Fruit fly (Drosophila melanogaster): ENCODE data around the gene CG9555.

Gene CG9555

DNA sequence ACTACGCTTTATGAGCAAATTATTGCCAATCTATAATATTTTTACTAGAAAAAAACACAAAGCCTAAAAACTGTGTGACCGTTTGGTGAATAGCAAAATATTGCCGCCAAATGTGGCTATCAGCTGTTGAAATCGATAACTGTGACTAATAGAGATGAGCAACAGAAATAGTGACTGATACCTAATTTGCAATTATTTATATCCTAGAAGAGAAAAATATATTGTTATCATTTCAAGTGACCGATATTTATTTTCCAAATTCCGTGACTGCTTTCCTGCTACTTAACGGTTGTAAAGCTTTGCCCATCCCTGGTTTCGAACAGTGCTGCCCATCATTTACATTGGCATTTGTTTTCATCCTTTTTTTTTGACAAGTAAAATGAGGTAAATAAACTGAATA lies 5.8 kb downstream of the CG9555 start, which contains the start of the genes alien and CG18661 (continued):
- TF ChIP-seq CG12769 (tag; optimal IDR thresholded peaks at IDR 0.05) (peak; percentile 84), Usf (GFP tag; optimal IDR thresholded peaks at IDR 0.05) (peak; percentile 68), ERR (GFP tag; optimal IDR thresholded peaks at IDR 0.05) (peak; percentile 62), CG10274 (GFP tag; optimal IDR thresholded peaks at IDR 0.05) (no peak), gsb (GFP tag; IDR thresholded peaks at IDR 0.05) (peak; percentile 41; the same call in 1 of the 2 replicates), pfk (GFP tag; optimal IDR thresholded peaks at IDR 0.05) (no peak), CG30403 (GFP tag; optimal IDR thresholded peaks at IDR 0.05) (peak; percentile 87), Sox100B (GFP tag; optimal IDR thresholded peaks at IDR 0.05) (peak; percentile 49), CG12104 (GFP tag; optimal IDR thresholded peaks at IDR 0.05) (peak; percentile 43), CG1529 (GFP tag; optimal IDR thresholded peaks at IDR 0.05) (no peak), sr (GFP tag; IDR thresholded peaks at IDR 0.05) (peak; percentile 73; the same call in 1 of the 3 replicates), CG2116 (GFP tag; optimal IDR thresholded peaks at IDR 0.05) (peak; percentile 69), CG2712 (tag; optimal IDR thresholded peaks at IDR 0.05) (peak; percentile 70), CG12299 (tag; optimal IDR thresholded peaks at IDR 0.05) (peak; percentile 65), eve (GFP tag; optimal IDR thresholded peaks at IDR 0.05) (no peak), Gsc (GFP tag; IDR thresholded peaks at IDR 0.05) (peak; percentile 48; the same call in 1 of the 2 replicates), CG30431 (GFP tag; optimal IDR thresholded peaks at IDR 0.05) (peak; percentile 48), Sox102F (GFP tag; optimal IDR thresholded peaks at IDR 0.05) (peak; percentile 94), CG5953 (GFP tag; IDR thresholded peaks at IDR 0.05) (peak; percentile 91), CG10565 (GFP tag; optimal IDR thresholded peaks at IDR 0.05) (no peak), Camta (GFP tag; optimal IDR thresholded peaks at IDR 0.05) (peak; percentile 93), ac (GFP tag; optimal IDR thresholded peaks at IDR 0.05) (no peak), lab (GFP tag; optimal IDR thresholded peaks at IDR 0.05) (peak; percentile 72), ATbp (GFP tag; optimal IDR thresholded peaks at IDR 0.05) (no peak), dmrt99B (tag; optimal IDR thresholded peaks at IDR 0.05) (peak; percentile 76), ara (GFP tag; IDR thresholded peaks at IDR 0.05) (peak; percentile 66; the same call in 1 of the 2 replicates), wor (GFP tag; IDR thresholded peaks at IDR 0.05) (peak; percentile 62), dimm (GFP tag; IDR thresholded peaks at IDR 0.05) (peak; percentile 89), Deaf1 (tag; optimal IDR thresholded peaks at IDR 0.05) (peak; percentile 14), ash1 (GFP tag; optimal IDR thresholded peaks at IDR 0.05) (no peak), YL-1 (GFP tag; optimal IDR thresholded peaks at IDR 0.05) (peak; percentile 52), Drgx (GFP tag; IDR thresholded peaks at IDR 0.05) (peak; percentile 75), esg (GFP tag; conservative IDR thresholded peaks at IDR 0.05) (peak; percentile 98), bbx (GFP tag; IDR thresholded peaks at IDR 0.05; ENCODE audit: partially characterized antibody) (peak; percentile 23; the same call in 1 of the 2 replicates), CG4730 (GFP tag; IDR thresholded peaks at IDR 0.05) (peak; percentile 83), jumu (GFP tag; optimal IDR thresholded peaks at IDR 0.05) (peak; percentile 94), Dp (GFP tag; optimal IDR thresholded peaks at IDR 0.05) (peak; percentile 44), ewg (GFP tag; optimal IDR thresholded peaks at IDR 0.05) (peak; percentile 80), nau (GFP tag; optimal IDR thresholded peaks at IDR 0.05) (peak; percentile 14), CG11398 (GFP tag; optimal IDR thresholded peaks at IDR 0.05) (peak; percentile 24), ci (GFP tag; IDR thresholded peaks at IDR 0.05) (peak; percentile 93), inv (GFP tag; IDR thresholded peaks at IDR 0.05; ENCODE audit: partially characterized antibody) (peak; percentile 43; the same call in 1 of the 2 replicates), sug (tag; optimal IDR thresholded peaks at IDR 0.05) (peak; percentile 88), CG14710 (tag; optimal IDR thresholded peaks at IDR 0.05) (peak; percentile 79), sob (GFP tag; IDR thresholded peaks at IDR 0.05) (peak; percentile 90), pzg (GFP tag; optimal IDR thresholded peaks at IDR 0.05) (peak; percentile 86), Dfd (GFP tag; optimal IDR thresholded peaks at IDR 0.05) (no peak), zen2 (GFP tag; IDR thresholded peaks at IDR 0.05; ENCODE audit: partially characterized antibody) (no peak), phol (tag; optimal IDR thresholded peaks at IDR 0.05) (peak; percentile 81), gsb-n (tag; optimal IDR thresholded peaks at IDR 0.05) (peak; percentile 60)

Data from whole organism, embryonic.